Worm (Caenorhabditis elegans) whole organism, early embryonic: ENCODE measurements around the gene C10G8.8.

Source experiments
- B0310.2 ChIP-seq: sonication (generic microtip); optimal IDR thresholded peaks from 2 replicates; lab custom pipeline; 2016; ENCODE audit warnings: mild to moderate bottlenecking, missing genetic modification characterization, missing compliant biosample characterization
- aly-1 ChIP-seq: sonication (generic microtip); optimal IDR thresholded peaks from 2 replicates; lab custom pipeline; 2016; ENCODE audit warnings: missing genetic modification characterization, missing compliant biosample characterization
- ama-1 ChIP-seq: fragments of 150-350 bp; optimal IDR thresholded peaks from 2 replicates; lab custom pipeline; 2014
- hmbx-1 ChIP-seq: sonication (generic microtip); optimal IDR thresholded peaks from 2 replicates; lab custom pipeline; 2016; ENCODE audit warnings: mild to moderate bottlenecking, missing genetic modification characterization, missing compliant biosample characterization
- hnd-1 ChIP-seq: sonication (generic microtip); optimal IDR thresholded peaks from 2 replicates; lab custom pipeline; 2016; ENCODE audit warnings: missing genetic modification characterization, missing compliant biosample characterization
- pes-1 ChIP-seq: fragments of 200-800 bp; sonication (Bioruptor generic); IDR thresholded peaks from 2 replicates; pipeline ENCODE4 v1.3.6; 2022; ENCODE audit warnings: missing genetic modification reagents, missing genetic modification characterization, missing compliant biosample characterization
- tra-4 ChIP-seq: sonication (generic microtip); optimal IDR thresholded peaks from 2 replicates; lab custom pipeline; 2017; ENCODE audit warnings: missing genetic modification characterization, missing compliant biosample characterization

ce11 chrV:5275426-5276007 is 52.7 kb downstream of the C10G8.8 start:
- TF ChIP-seq pes-1 (GFP tag; lab: Robert Waterston, UW), result 0 out of 2 replicates have a peak, but pooled peaks have one; percentile 14
- TF ChIP-seq tra-4, result no peak
- no peak for TF ChIP-seq hmbx-1 (tag; lab: Kevin White, UChicago)
- no peak for TF ChIP-seq B0310.2 (tag; lab: Kevin White, UChicago)
- no peak for TF ChIP-seq ama-1 (lab: Kevin White, UChicago)
- no peak for TF ChIP-seq hnd-1
- no peak for TF ChIP-seq aly-1 (tag; lab: Kevin White, UChicago)
